Worm (Caenorhabditis elegans): ENCODE data around the gene tab-1.

Gene tab-1

DNA sequence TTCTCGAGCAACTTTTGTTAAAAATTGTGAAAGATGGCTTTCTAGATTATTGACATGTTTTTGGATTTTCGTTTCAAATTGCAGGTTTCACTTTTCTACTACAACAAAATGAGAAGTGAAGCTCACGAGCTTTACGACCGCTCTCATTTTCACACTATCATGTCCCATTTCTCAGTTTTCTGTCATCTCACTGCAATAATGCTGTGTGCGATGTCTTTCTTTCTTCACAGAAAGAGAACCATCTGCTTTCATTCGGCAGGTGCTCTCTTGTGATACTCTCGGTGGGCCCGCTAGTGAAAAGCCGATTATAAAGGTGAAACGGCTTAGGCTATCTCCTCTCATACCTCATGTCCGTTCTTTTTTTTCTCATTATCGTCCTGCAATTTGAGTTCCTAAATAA, 40.1 kb downstream of the tab-1 start:
- TF ChIP-seq ceh-6 (GFP tag; optimal IDR thresholded peaks at IDR 0.05), result no peak
- no peak for TF ChIP-seq ref-2 (tag; optimal IDR thresholded peaks at IDR 0.05)
- peak; percentile 3 for TF ChIP-seq nfya-1 (tag; optimal IDR thresholded peaks at IDR 0.05)
- TF ChIP-seq che-1 (tag; optimal IDR thresholded peaks at IDR 0.05), result no peak

DNA sequence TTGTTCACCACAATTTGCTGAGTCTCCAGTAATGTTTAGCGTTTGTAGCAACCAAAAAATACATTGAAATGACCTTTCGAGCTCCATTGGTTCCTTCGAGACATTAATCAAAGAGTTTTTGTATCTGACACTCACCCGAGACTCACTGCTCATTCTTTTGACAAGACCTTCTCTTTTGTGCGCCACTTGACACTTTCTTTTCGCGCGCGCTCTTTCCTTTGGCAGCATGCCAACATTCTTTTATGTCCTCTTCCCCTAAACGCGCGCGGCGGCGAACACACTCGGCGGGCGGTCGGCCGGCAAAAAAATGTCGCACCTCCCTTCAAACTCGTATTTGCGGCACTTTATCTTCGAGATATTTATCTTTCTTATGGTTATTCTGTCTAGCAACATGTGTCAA, 40.6 kb downstream of the tab-1 start:
- TF ChIP-seq ref-2 (tag; optimal IDR thresholded peaks at IDR 0.05), result peak; percentile 17
- peak; percentile 30 for TF ChIP-seq tbx-2 (tag; optimal IDR thresholded peaks at IDR 0.05)
- no peak for TF ChIP-seq nhr-11 (tag; optimal IDR thresholded peaks at IDR 0.05)
- no peak for TF ChIP-seq Y22D7AL.16 (tag; optimal IDR thresholded peaks at IDR 0.05)
- TF ChIP-seq sox-2 (GFP tag; IDR thresholded peaks at IDR 0.05), result peak; percentile 27; the same call in 1 of the 2 replicates

DNA sequence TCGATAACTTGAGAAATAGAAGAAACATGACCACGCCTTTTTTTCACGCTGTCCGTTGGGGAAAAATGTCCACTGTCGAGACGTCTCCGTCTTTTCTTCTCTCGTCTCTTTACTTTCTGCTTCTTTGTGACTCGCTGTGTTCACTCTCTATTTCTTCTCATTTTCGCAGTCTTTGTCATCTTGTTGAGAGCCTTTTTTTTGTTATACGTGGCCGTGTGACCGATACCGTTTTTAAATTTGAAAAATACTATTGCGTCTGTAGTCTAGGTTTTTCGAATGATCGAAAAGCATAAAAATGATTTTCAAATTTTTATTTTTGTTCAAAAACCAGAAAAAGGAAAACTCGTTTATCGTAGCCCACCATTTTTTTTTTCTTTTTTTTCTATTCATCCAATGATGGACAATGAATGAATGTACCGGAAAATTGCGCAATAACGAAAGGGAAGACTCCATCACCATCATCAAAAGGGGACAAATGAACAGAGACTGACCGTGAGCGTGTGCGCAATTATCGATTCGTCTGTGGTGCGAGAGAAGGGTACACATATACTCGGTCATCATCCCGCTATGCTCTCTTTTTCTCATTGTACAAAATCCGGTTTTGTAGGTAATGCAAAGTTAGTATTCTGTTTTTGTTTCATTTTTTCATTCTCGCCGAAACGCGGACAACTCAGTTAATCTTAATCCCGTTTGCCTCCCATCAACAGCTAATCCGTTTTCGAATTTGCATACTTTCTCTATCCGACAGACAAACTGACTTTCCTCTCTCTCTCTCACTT, 41.3 kb downstream of the tab-1 start:
- TF ChIP-seq ceh-24 (tag; optimal IDR thresholded peaks at IDR 0.05) (no peak), pros-1 (tag; optimal IDR thresholded peaks at IDR 0.05) (peak; percentile 43), sox-2 (GFP tag; IDR thresholded peaks at IDR 0.05) (peak; percentile 31; the same call in 1 of the 2 replicates), ahr-1 (tag; optimal IDR thresholded peaks at IDR 0.05) (no peak), unc-42 (tag; optimal IDR thresholded peaks at IDR 0.05) (peak; percentile 84), ceh-48 (tag; optimal IDR thresholded peaks at IDR 0.05) (peak; percentile 45), ref-2 (tag; optimal IDR thresholded peaks at IDR 0.05) (no peak)

DNA sequence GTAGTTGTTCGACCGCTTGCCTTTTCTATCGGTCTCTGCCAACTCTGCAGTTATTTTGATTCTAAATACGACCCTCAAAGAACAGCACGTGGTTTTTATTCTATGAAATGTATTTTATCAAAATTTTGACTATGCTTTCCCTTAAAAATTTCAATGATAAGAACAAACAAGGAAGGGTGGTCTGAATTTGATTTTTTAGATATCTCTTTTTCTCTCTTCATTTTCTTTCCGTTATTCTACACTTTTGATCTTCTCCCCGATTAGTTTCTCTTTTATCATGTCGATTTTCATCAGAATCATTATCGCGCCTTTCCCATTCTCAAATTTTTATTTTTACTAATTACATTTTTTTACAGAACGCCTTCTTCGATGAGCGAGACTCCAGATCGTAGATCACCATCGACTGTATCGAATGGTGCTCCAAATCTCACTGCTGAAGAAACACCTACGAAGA, 41.9 kb downstream of the tab-1 start:
- TF ChIP-seq ceh-9 (tag; optimal IDR thresholded peaks at IDR 0.05) (no peak), dve-1 (tag; optimal IDR thresholded peaks at IDR 0.05) (no peak), ahr-1 (tag; optimal IDR thresholded peaks at IDR 0.05) (no peak), ceh-6 (GFP tag; optimal IDR thresholded peaks at IDR 0.05) (no peak), fkh-6 (tag; optimal IDR thresholded peaks at IDR 0.05) (no peak), madf-2 (tag; optimal IDR thresholded peaks at IDR 0.05) (no peak), hlh-30 (tag; optimal IDR thresholded peaks at IDR 0.05; ENCODE audit: insufficient read depth) (no peak)

DNA sequence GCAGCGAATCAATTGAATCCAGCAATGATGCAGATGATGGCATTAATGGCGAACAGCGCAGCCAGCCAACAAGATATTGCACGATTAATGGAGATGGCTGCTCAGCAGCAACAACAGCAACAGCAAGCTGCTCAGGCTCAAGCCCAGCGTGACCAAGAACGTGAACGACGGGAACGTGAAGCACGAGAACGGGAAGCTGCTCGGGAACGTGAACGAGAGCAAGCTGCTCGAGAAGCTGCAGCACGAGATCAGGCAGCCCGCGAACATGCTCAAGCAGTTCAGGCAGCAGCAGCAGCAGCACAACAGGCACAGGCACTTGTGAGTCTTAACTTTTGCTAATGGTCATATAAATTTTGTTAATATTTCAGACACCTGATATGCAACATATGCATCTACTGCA, 43.6 kb downstream of the tab-1 start:
- TF ChIP-seq ceh-30 (tag; optimal IDR thresholded peaks at IDR 0.05) (no peak), unc-55 (GFP tag; optimal IDR thresholded peaks at IDR 0.05) (no peak), ref-2 (tag; optimal IDR thresholded peaks at IDR 0.05) (peak; percentile 15), ceh-6 (GFP tag; optimal IDR thresholded peaks at IDR 0.05) (peak; percentile 50), unc-42 (tag; optimal IDR thresholded peaks at IDR 0.05) (peak; percentile 5), tbx-2 (tag; optimal IDR thresholded peaks at IDR 0.05) (peak; percentile 29)

DNA sequence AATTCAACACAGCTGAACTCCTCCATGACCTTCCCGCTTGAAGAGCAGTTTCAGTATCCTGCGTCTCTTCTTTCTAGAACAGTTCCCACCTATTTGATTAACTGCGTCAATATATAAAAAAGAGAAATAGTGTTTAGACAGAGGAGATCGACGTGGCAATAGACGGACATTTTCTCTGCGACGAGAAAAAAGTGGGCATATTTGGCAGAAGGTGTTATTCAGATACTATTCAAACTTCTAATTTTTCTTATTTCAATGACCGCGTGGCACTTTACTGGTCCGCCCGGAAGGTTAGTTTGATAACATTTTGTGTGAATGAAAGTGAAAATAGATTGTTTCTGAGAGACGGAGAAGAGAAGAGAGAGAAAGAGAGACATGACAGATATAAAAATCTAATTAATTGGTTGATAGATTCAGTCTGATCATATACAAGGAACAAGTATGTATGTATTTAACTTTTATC, 44.8 kb downstream of the tab-1 start, which contains the start of gene tbc-6:
TSS of gene tbc-6 (plus strand) at position 208 of the 463 bp plus-strand sequence.
- peak; percentile 2 for TF ChIP-seq nfya-1 (tag; optimal IDR thresholded peaks at IDR 0.05)
- no peak for TF ChIP-seq syd-9 (tag; optimal IDR thresholded peaks at IDR 0.05)
- TF ChIP-seq C38D4.7 (GFP tag; optimal IDR thresholded peaks at IDR 0.05), result no peak
- no peak for TF ChIP-seq fkh-6 (tag; optimal IDR thresholded peaks at IDR 0.05)
- TF ChIP-seq sox-2 (GFP tag; IDR thresholded peaks at IDR 0.05), result no peak
- no peak for TF ChIP-seq ceh-6 (GFP tag; optimal IDR thresholded peaks at IDR 0.05)
- peak; percentile 8 for TF ChIP-seq unc-55 (GFP tag; optimal IDR thresholded peaks at IDR 0.05)
- TF ChIP-seq elt-4 (tag; optimal IDR thresholded peaks at IDR 0.05), result no peak
- TF ChIP-seq ama-1 (optimal IDR thresholded peaks at IDR 0.05), result peak; percentile 78
- TF ChIP-seq pat-9 (tag; optimal IDR thresholded peaks at IDR 0.05), result no peak
- no peak for TF ChIP-seq ahr-1 (tag; optimal IDR thresholded peaks at IDR 0.05)
- no peak for TF ChIP-seq eyg-1 (tag; optimal IDR thresholded peaks at IDR 0.05)
- TF ChIP-seq ttx-3 (tag; optimal IDR thresholded peaks at IDR 0.05), result no peak
- TF ChIP-seq pag-3 (tag; optimal IDR thresholded peaks at IDR 0.05; ENCODE audit: borderline replicate concordance), result no peak
- no peak for TF ChIP-seq Y22D7AL.16 (tag; optimal IDR thresholded peaks at IDR 0.05)
- no peak for TF ChIP-seq pros-1 (tag; optimal IDR thresholded peaks at IDR 0.05)
- no peak for TF ChIP-seq hlh-6 (tag; optimal IDR thresholded peaks at IDR 0.05)
- TF ChIP-seq unc-42 (tag; optimal IDR thresholded peaks at IDR 0.05), result peak; percentile 40
- no peak for TF ChIP-seq ceh-31 (tag; optimal IDR thresholded peaks at IDR 0.05)
- TF ChIP-seq hlh-8 (tag; optimal IDR thresholded peaks at IDR 0.05), result no peak
- no peak for TF ChIP-seq ref-2 (tag; optimal IDR thresholded peaks at IDR 0.05)
- TF ChIP-seq odd-2 (tag; optimal IDR thresholded peaks at IDR 0.05), result peak; percentile 5
- TF ChIP-seq ceh-18 (tag; optimal IDR thresholded peaks at IDR 0.05), result no peak
- no peak for TF ChIP-seq madf-2 (tag; optimal IDR thresholded peaks at IDR 0.05)
- TF ChIP-seq dmd-4 (tag; optimal IDR thresholded peaks at IDR 0.05; ENCODE audit: borderline replicate concordance), result no peak
- TF ChIP-seq nhr-232 (tag; optimal IDR thresholded peaks at IDR 0.05), result no peak
- TF ChIP-seq ceh-30 (tag; optimal IDR thresholded peaks at IDR 0.05), result no peak
- TF ChIP-seq rnt-1 (tag; optimal IDR thresholded peaks at IDR 0.05), result no peak
- no peak for TF ChIP-seq fkh-10 (GFP tag; optimal IDR thresholded peaks at IDR 0.05)
- no peak for TF ChIP-seq sdc-2 (tag; optimal IDR thresholded peaks at IDR 0.05)

All from whole organism, late embryonic.